Worm (Caenorhabditis elegans) whole organism, L3 larva: ENCODE data around the gene hap-1.

Source experiments
- ZK546.5 ChIP-seq: sonication (generic microtip); optimal IDR thresholded peaks from 2 replicates; lab custom pipeline; 2017; ENCODE audit warnings: missing biosample characterization, missing genetic modification characterization
- fkh-10 ChIP-seq: sonication (generic microtip); optimal IDR thresholded peaks from 2 replicates; lab custom pipeline; 2017; ENCODE audit warnings: missing biosample characterization, missing genetic modification reagents, missing genetic modification characterization
- lin-39 ChIP-seq: fragments of 150-350 bp; optimal IDR thresholded peaks from 2 replicates; lab custom pipeline; 2018; ENCODE audit warnings: missing biosample characterization, missing genetic modification reagents, missing genetic modification characterization
- nhr-25 ChIP-seq: sonication (generic microtip); optimal IDR thresholded peaks from 2 replicates; lab custom pipeline; 2017; ENCODE audit warnings: missing biosample characterization, missing genetic modification characterization

DNA sequence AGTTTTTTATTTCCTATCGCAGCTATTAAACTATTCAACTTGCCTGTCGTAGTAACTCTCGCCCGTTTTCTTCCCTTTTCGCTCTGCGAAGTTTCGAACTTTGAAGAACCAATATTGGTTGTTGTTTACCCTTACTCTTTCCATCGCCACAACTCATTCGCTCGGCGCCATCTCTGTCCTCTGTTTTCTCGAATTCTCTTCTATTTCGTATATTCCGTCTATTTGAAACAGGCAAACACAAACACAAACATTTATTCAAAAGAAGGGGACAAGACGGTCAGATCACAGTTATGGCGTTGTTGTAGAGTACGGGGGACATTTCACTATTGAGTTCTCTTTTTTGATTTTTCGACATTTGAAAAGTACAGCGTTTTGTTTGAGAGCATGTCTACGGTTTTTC is 41.0 kb upstream of the hap-1 start:
- TF ChIP-seq fkh-10 (GFP tag; lab: Kevin White, UChicago) (no peak), nhr-25 (tag; lab: Kevin White, UChicago) (no peak), ZK546.5 (tag; lab: Kevin White, UChicago) (no peak), lin-39 (tag; lab: Kevin White, UChicago) (no peak)
